Worm (Caenorhabditis elegans): ENCODE measurements around the gene Y46G5A.22.
"Not testable (repeated sequence)": the region's sequence is repeated elsewhere in the genome, so short reads cannot be mapped to it uniquely, and the experiment has no call there.

Y46G5A.22 gene

ce11 chrII:12785391-12785790 lies 33.0 kb downstream of the Y46G5A.22 start, which contains the start of gene Y46G5A.15:
Y46G5A.15 (minus strand) TSS chrII:12785416.
- TF ChIP-seq hmg-1.2 (GFP tag; IDR thresholded peaks at IDR 0.05) (0 out of 2 replicates have a peak, but pooled peaks have one; percentile 17), aptf-2 (GFP tag; conservative IDR thresholded peaks at IDR 0.05) (no peak)

- TF ChIP-seq lin-26 (GFP tag; IDR thresholded peaks at IDR 0.05): peak; percentile 100
- peak; percentile 70 for TF ChIP-seq hsf-1 (GFP tag; IDR thresholded peaks at IDR 0.05)
- TF ChIP-seq attf-3 (GFP tag; conservative IDR thresholded peaks at IDR 0.05): peak; percentile 64; the same call in 1 of the 2 replicates
- not testable (repeated sequence) for TF ChIP-seq cebp-1 (GFP tag; IDR thresholded peaks at IDR 0.05)
- peak; percentile 21 for TF ChIP-seq cebp-1 (tag; optimal IDR thresholded peaks at IDR 0.05)
- peak; percentile 69 for TF ChIP-seq ceh-91 (GFP tag; IDR thresholded peaks at IDR 0.05)
- TF ChIP-seq snpc-1.1 (tag; optimal IDR thresholded peaks at IDR 0.05; ENCODE audit: insufficient read depth): peak; percentile 94
- peak; percentile 47 for TF ChIP-seq madf-8 (GFP tag; conservative IDR thresholded peaks at IDR 0.05)
- TF ChIP-seq B0336.3 (GFP tag; IDR thresholded peaks at IDR 0.05): 0 out of 2 replicates have a peak, but pooled peaks have one; percentile 23
- TF ChIP-seq snpc-3.4 (tag; optimal IDR thresholded peaks at IDR 0.05): peak; percentile 80
- TF ChIP-seq rcor-1 (GFP tag; IDR thresholded peaks at IDR 0.05): peak; percentile 89
- 0 out of 2 replicates have a peak, but pooled peaks have one; percentile 33 for TF ChIP-seq ceh-100 (GFP tag; IDR thresholded peaks at IDR 0.05)
- TF ChIP-seq aptf-2 (GFP tag; conservative IDR thresholded peaks at IDR 0.05): 0 out of 2 replicates have a peak, but pooled peaks have one; percentile 22
- TF ChIP-seq hmg-1.2 (GFP tag; IDR thresholded peaks at IDR 0.05): peak; percentile 52; the same call in 1 of the 2 replicates
- peak; percentile 74; the same call in 1 of the 2 replicates for TF ChIP-seq Y53G8AR.9 (GFP tag; conservative IDR thresholded peaks at IDR 0.05)
- TF ChIP-seq lir-1 (GFP tag; conservative IDR thresholded peaks at IDR 0.05): peak; percentile 64; the same call in 1 of the 2 replicates
- TF ChIP-seq B0019.2 (GFP tag; conservative IDR thresholded peaks at IDR 0.05): 0 out of 2 replicates have a peak, but pooled peaks have one; percentile 32
- TF ChIP-seq ztf-28 (GFP tag; IDR thresholded peaks at IDR 0.05): peak; percentile 87; the same call in 1 of the 2 replicates
- TF ChIP-seq F33H1.4 (GFP tag; IDR thresholded peaks at IDR 0.05): peak; percentile 75
- peak; percentile 98 for TF ChIP-seq egrh-3 (GFP tag; IDR thresholded peaks at IDR 0.05)
- 0 out of 2 replicates have a peak, but pooled peaks have one; percentile 72 for TF ChIP-seq F37B4.10 (GFP tag; IDR thresholded peaks at IDR 0.05)
- peak; percentile 12 for TF ChIP-seq chd-7 (tag; optimal IDR thresholded peaks at IDR 0.05)
- TF ChIP-seq F39B2.1 (GFP tag; IDR thresholded peaks at IDR 0.05): 0 out of 2 replicates have a peak, but pooled peaks have one; percentile 45
- 0 out of 2 replicates have a peak, but pooled peaks have one; percentile 38 for TF ChIP-seq madf-3 (GFP tag; IDR thresholded peaks at IDR 0.05)
- TF ChIP-seq C17E4.6 (GFP tag; IDR thresholded peaks at IDR 0.05): peak; percentile 77; the same call in 1 of the 2 replicates
- TF ChIP-seq lin-54 (GFP tag; optimal IDR thresholded peaks at IDR 0.05): peak; percentile 60
- TF ChIP-seq F49E8.2 (tag; optimal IDR thresholded peaks at IDR 0.05; ENCODE audit: insufficient read depth): peak; percentile 79
- peak; percentile 94 for TF ChIP-seq D2030.7 (GFP tag; IDR thresholded peaks at IDR 0.05)
- TF ChIP-seq lin-40 (tag; optimal IDR thresholded peaks at IDR 0.05): peak; percentile 34
- TF ChIP-seq xnd-1 (tag; optimal IDR thresholded peaks at IDR 0.05): peak; percentile 22
- TF ChIP-seq Y53F4B.3 (GFP tag; IDR thresholded peaks at IDR 0.05): peak; percentile 55; the same call in 1 of the 2 replicates
- peak; percentile 78; the same call in 1 of the 2 replicates for TF ChIP-seq bed-2 (GFP tag; IDR thresholded peaks at IDR 0.05)
- TF ChIP-seq dox-1 (GFP tag; IDR thresholded peaks at IDR 0.05): peak; percentile 91
- TF ChIP-seq madf-6 (GFP tag; IDR thresholded peaks at IDR 0.05): peak; percentile 84
- peak; percentile 94 for TF ChIP-seq snpc-4 (GFP tag; optimal IDR thresholded peaks at IDR 0.05)
- TF ChIP-seq snpc-4 (tag; optimal IDR thresholded peaks at IDR 0.05): peak; percentile 96 to 98 (median 97)
- TF ChIP-seq Y79H2A.3 (GFP tag; conservative IDR thresholded peaks at IDR 0.05): peak; percentile 50; the same call in 1 of the 2 replicates
- TF ChIP-seq lsl-1 (GFP tag; optimal IDR thresholded peaks at IDR 0.05): peak; percentile 64
- peak; percentile 99 for TF ChIP-seq pbrm-1 (GFP tag; IDR thresholded peaks at IDR 0.05)
- TF ChIP-seq lag-1 (GFP tag; IDR thresholded peaks at IDR 0.05): 0 out of 2 replicates have a peak, but pooled peaks have one; percentile 41
- TF ChIP-seq tbp1 (GFP tag; optimal IDR thresholded peaks at IDR 0.05): peak; percentile 78
- TF ChIP-seq mcd-1 (GFP tag; IDR thresholded peaks at IDR 0.05): peak; percentile 91
- peak; percentile 56; the same call in 1 of the 2 replicates for TF ChIP-seq Y95B8A.8 (GFP tag; IDR thresholded peaks at IDR 0.05)
- TF ChIP-seq zfh-2 (GFP tag; conservative IDR thresholded peaks at IDR 0.05): peak; percentile 94
Measured at ce11 chrII:12778374-12778773, 40.0 kb downstream of the Y46G5A.22 start.
